Fruit fly (Drosophila melanogaster): ENCODE results near the gene Mnt.

DNA sequence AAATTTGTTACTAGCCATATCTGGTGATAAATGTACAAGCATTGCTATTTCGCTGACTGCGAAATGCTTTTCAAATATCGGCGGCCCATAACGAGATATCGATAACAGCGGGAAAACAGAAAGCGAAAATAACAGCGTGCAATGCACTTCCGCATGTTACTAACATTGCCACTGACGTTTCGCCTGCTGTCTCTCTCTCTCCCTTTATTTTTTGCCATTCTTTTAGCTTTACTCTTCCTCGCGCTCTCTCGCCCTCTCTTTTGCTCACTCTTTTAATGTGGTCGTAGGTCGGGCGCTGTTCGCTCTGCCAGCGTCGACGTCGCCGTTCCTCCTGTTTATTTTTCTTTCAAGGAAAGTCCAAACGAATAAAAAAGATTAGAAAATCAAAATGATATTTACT, 51.4 kb downstream of the Mnt start:
- TF ChIP-seq bab1 (GFP tag; optimal IDR thresholded peaks at IDR 0.05) (peak; percentile 45), tj (GFP tag; optimal IDR thresholded peaks at IDR 0.05) (no peak), cnc (optimal IDR thresholded peaks at IDR 0.05) (no peak), CG14711 (tag; optimal IDR thresholded peaks at IDR 0.05) (no peak)
